Worm (Caenorhabditis elegans) whole organism, early embryonic: ENCODE data around the gene ZK185.5.
A peak's percentile ranks its signal among the peaks of the same experiment; 100 is the strongest.

Source experiments
- B0310.2 ChIP-seq: sonication (generic microtip); optimal IDR thresholded peaks from 2 replicates; lab custom pipeline; 2016; ENCODE audit warnings: mild to moderate bottlenecking, missing genetic modification characterization, missing compliant biosample characterization
- F13C5.2 ChIP-seq: sonication (generic microtip); optimal IDR thresholded peaks from 2 replicates; lab custom pipeline; 2017; ENCODE audit warnings: mild to moderate bottlenecking, missing genetic modification characterization, inconsistent platforms, missing compliant biosample characterization
- aly-1 ChIP-seq: sonication (generic microtip); optimal IDR thresholded peaks from 2 replicates; lab custom pipeline; 2016; ENCODE audit warnings: missing genetic modification characterization, missing compliant biosample characterization
- ama-1 ChIP-seq: fragments of 150-350 bp; optimal IDR thresholded peaks from 2 replicates; lab custom pipeline; 2014
- ceh-13 ChIP-seq: fragments of 200-800 bp; sonication (Bioruptor generic); optimal IDR thresholded peaks from 2 replicates; lab custom pipeline; 2018; ENCODE audit warnings: mild to moderate bottlenecking, missing genetic modification characterization, missing compliant biosample characterization
- ceh-36 ChIP-seq: sonication (generic microtip); optimal IDR thresholded peaks from 2 replicates; lab custom pipeline; 2016; ENCODE audit warnings: missing genetic modification characterization, inconsistent platforms, missing compliant biosample characterization
- ets-7 ChIP-seq: sonication (generic microtip); optimal IDR thresholded peaks from 2 replicates; lab custom pipeline; 2016; ENCODE audit warnings: missing genotype, missing genetic modification characterization, missing compliant biosample characterization
- flt-1 ChIP-seq: fragments of 200-800 bp; sonication (Bioruptor generic); IDR thresholded peaks from 2 replicates; pipeline ENCODE4 v1.3.6; 2022; ENCODE audit warnings: missing genetic modification characterization, missing compliant biosample characterization
- hmbx-1 ChIP-seq: sonication (generic microtip); optimal IDR thresholded peaks from 2 replicates; lab custom pipeline; 2016; ENCODE audit warnings: mild to moderate bottlenecking, missing genetic modification characterization, missing compliant biosample characterization
- hmg-4 ChIP-seq: fragments of 200-800 bp; sonication (Bioruptor generic); optimal IDR thresholded peaks from 2 replicates; lab custom pipeline; 2018; ENCODE audit warnings: mild to moderate bottlenecking, missing genetic modification characterization, missing compliant biosample characterization
- hnd-1 ChIP-seq: sonication (generic microtip); optimal IDR thresholded peaks from 2 replicates; lab custom pipeline; 2016; ENCODE audit warnings: missing genetic modification characterization, missing compliant biosample characterization
- pes-1 ChIP-seq: fragments of 200-800 bp; sonication (Bioruptor generic); IDR thresholded peaks from 2 replicates; pipeline ENCODE4 v1.3.6; 2022; ENCODE audit warnings: missing genetic modification reagents, missing genetic modification characterization, missing compliant biosample characterization
- scrt-1 ChIP-seq: fragments of 200-800 bp; sonication (Bioruptor generic); IDR thresholded peaks from 2 replicates; pipeline ENCODE4 v1.3.6; 2022; ENCODE audit warnings: missing genetic modification characterization, missing compliant biosample characterization
- sea-1 ChIP-seq: fragments of 200-800 bp; sonication (Bioruptor generic); conservative IDR thresholded peaks from 2 replicates; pipeline ENCODE4 v1.3.6; 2022; ENCODE audit warnings: missing genetic modification characterization, missing compliant biosample characterization
- tbx-11 ChIP-seq: fragments of 200-800 bp; sonication (Bioruptor generic); IDR thresholded peaks from 2 replicates; pipeline ENCODE4 v1.3.6; 2022; ENCODE audit warnings: missing genetic modification characterization, missing compliant biosample characterization
- tbx-37 ChIP-seq: fragments of 200-800 bp; sonication (Bioruptor generic); conservative IDR thresholded peaks from 2 replicates; pipeline ENCODE4 v1.3.6; 2022; ENCODE audit warnings: missing genetic modification reagents, missing genetic modification characterization, missing compliant biosample characterization
- tra-4 ChIP-seq: sonication (generic microtip); optimal IDR thresholded peaks from 2 replicates; lab custom pipeline; 2017; ENCODE audit warnings: missing genetic modification characterization, missing compliant biosample characterization

Gene ZK185.5

DNA sequence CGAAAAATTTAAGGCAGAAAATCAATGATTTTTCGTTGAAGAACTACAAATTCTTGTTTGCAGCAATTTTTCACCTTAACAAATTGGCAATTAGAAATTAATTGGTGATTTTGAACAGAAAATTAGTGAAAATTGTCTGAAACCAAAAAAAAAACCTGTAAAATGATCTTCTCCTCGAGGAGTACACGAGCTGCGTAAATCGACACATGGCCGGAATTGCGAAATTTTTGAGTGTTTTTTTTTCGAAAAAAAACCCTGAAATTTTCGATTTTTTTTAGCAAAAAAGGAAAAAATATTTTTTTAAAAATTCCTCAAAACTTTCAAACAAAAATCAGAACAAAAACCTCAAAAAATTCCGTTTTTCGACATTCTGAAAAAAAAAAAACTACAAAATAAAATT is 5.8 kb upstream of the ZK185.5 start:
- no peak for TF ChIP-seq ama-1 (lab: Kevin White, UChicago)
- TF ChIP-seq sea-1 (GFP tag; lab: Robert Waterston, UW): no peak
- no peak for TF ChIP-seq scrt-1 (GFP tag; lab: Robert Waterston, UW)
- no peak for TF ChIP-seq tra-4 (tag; lab: Kevin White, UChicago)
- TF ChIP-seq tbx-37: no peak
- no peak for TF ChIP-seq ceh-13 (GFP tag; lab: Kevin White, UChicago)
- TF ChIP-seq aly-1: no peak
- TF ChIP-seq hmbx-1 (tag; lab: Kevin White, UChicago): no peak
- no peak for TF ChIP-seq pes-1 (GFP tag; lab: Robert Waterston, UW)
- no peak for TF ChIP-seq hmg-4 (GFP tag; lab: Kevin White, UChicago)
- no peak for TF ChIP-seq ceh-36 (tag; lab: Kevin White, UChicago)
- TF ChIP-seq hnd-1: no peak
- no peak for TF ChIP-seq B0310.2 (tag; lab: Kevin White, UChicago)
- TF ChIP-seq F13C5.2: no peak

DNA sequence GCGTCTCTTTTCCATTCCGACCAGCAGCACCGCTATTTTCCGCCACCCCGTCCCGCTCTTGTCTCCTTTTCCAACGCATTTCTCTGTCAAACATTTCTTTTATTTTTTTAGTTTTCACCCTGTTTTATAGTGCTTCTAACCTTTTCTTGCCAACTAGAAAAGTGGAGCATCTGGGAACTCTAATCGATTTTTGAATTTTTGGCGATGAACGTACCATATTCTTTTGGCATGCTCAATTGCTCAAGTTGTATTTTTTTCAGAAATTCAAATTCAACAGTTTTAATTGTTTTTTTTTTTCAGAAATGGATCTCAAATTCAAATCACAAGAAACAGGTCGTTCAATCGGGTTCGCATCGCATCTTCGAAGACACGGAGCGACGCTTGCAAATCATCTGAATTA is 2.5 kb upstream of the ZK185.5 start, which contains the start of gene ZK185.1:
TSS of gene ZK185.1 (plus strand) at position 301 of the 400 bp plus-strand sequence.
- TF ChIP-seq F13C5.2: no peak
- peak; percentile 5 for TF ChIP-seq aly-1

DNA sequence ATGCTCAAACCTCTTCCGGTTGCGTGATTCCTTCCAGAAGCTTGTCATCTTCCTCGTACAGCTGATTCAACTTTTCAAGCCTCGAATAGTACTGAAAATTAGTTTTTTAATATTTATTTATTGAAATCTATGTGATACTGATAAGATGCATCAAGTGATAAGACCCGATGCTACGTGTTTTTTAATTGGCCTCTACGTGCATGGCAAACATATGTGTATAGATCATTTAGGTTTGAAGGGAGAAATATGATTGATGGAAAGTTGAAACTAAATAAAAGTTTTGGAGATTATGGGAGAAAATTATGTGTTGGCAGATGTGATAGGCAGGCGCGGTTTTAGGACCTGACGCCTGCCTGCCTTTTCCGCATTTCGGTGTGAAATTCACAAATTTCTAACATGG is 1.5 kb downstream of the ZK185.5 start:
- TF ChIP-seq ama-1 (lab: Kevin White, UChicago) (no peak), hnd-1 (no peak), ceh-13 (GFP tag; lab: Kevin White, UChicago) (no peak), hmg-4 (GFP tag; lab: Kevin White, UChicago) (no peak), hmbx-1 (tag; lab: Kevin White, UChicago) (no peak), flt-1 (GFP tag; lab: Robert Waterston, UW) (no peak), tbx-37 (no peak), scrt-1 (GFP tag; lab: Robert Waterston, UW) (no peak), ets-7 (tag; lab: Kevin White, UChicago) (no peak), F13C5.2 (no peak)

DNA sequence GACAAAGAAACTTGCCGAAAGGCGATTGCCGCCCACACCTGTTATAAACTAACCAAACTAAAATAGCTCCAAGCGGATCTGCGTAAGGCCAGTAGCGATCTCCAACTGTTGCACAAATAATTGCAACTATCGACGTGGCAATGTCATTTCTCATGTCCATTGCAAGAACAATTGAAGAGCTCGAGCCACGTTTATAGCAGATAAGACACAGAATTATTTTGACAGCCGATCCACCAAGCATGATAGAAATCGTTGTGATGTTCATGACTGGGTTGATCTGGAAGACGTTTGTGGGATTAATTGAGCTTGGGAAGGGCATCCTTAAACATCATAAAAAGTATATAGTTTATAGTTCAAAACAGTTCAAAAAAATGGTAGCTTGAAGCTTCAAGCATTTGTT is 2.7 kb downstream of the ZK185.5 start:
- TF ChIP-seq hmg-4 (GFP tag; lab: Kevin White, UChicago): no peak
- TF ChIP-seq tra-4 (tag; lab: Kevin White, UChicago): no peak
- no peak for TF ChIP-seq ama-1 (lab: Kevin White, UChicago)
- TF ChIP-seq sea-1 (GFP tag; lab: Robert Waterston, UW): no peak
- no peak for TF ChIP-seq F13C5.2
- TF ChIP-seq tbx-11: no peak
- TF ChIP-seq B0310.2 (tag; lab: Kevin White, UChicago): no peak
- no peak for TF ChIP-seq ceh-13 (GFP tag; lab: Kevin White, UChicago)
- TF ChIP-seq flt-1 (GFP tag; lab: Robert Waterston, UW): no peak
- no peak for TF ChIP-seq ceh-36 (tag; lab: Kevin White, UChicago)
- no peak for TF ChIP-seq hmbx-1 (tag; lab: Kevin White, UChicago)
- no peak for TF ChIP-seq scrt-1 (GFP tag; lab: Robert Waterston, UW)
- TF ChIP-seq ets-7 (tag; lab: Kevin White, UChicago): no peak
- no peak for TF ChIP-seq aly-1
- TF ChIP-seq hnd-1: no peak

DNA sequence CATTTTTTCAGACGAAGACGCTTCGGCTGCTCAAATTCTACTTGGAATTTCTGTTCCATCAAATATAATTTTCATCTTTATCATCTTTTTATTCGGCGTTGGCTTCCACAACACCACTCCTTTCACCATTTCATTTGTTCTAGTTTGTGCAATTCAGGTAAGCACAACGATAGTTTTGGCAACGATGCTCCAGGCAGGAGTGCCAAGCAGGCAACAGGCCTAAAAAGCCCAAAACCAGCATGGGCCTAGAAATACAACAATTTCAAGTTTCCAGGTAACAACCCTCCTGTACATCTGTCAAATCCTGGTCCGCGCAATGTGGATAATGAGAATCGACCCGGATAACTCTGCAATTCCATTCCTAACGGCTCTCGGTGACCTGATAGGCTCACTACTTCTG is 4.5 kb downstream of the ZK185.5 start:
- TF ChIP-seq B0310.2 (tag; lab: Kevin White, UChicago) (no peak), sea-1 (GFP tag; lab: Robert Waterston, UW) (no peak), F13C5.2 (no peak), tra-4 (tag; lab: Kevin White, UChicago) (no peak), pes-1 (GFP tag; lab: Robert Waterston, UW) (no peak), ama-1 (lab: Kevin White, UChicago) (no peak), hnd-1 (no peak), ceh-13 (GFP tag; lab: Kevin White, UChicago) (no peak), hmbx-1 (tag; lab: Kevin White, UChicago) (no peak), flt-1 (GFP tag; lab: Robert Waterston, UW) (no peak), ets-7 (tag; lab: Kevin White, UChicago) (no peak), tbx-37 (no peak), tbx-11 (no peak), ceh-36 (tag; lab: Kevin White, UChicago) (no peak), hmg-4 (GFP tag; lab: Kevin White, UChicago) (no peak), aly-1 (no peak), scrt-1 (GFP tag; lab: Robert Waterston, UW) (no peak)

DNA sequence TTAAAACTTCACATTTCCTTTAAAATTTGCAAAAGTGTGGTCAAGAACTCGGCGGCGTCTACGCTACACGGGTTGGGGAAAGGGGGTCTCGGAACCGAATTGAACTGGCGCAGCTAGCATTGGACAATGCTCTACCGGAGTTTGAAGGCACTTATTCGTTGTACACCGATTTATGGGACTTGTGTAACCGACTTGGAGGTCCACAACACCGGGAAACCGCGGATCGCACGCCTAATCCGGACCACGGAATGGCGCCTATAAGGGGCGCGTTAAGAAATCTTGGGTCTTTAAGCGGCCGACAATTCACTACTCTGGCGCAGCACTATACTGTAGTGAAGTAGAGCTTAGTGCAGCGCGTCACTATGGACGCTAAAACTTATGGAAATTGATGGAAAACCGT is 7.0 kb downstream of the ZK185.5 start:
- no peak for TF ChIP-seq tbx-37
- no peak for TF ChIP-seq ets-7 (tag; lab: Kevin White, UChicago)
- TF ChIP-seq flt-1 (GFP tag; lab: Robert Waterston, UW): no peak
- no peak for TF ChIP-seq pes-1 (GFP tag; lab: Robert Waterston, UW)
- TF ChIP-seq ceh-36 (tag; lab: Kevin White, UChicago): no peak
- TF ChIP-seq hnd-1: no peak
- TF ChIP-seq tra-4 (tag; lab: Kevin White, UChicago): no peak
- TF ChIP-seq B0310.2 (tag; lab: Kevin White, UChicago): no peak
- no peak for TF ChIP-seq ceh-13 (GFP tag; lab: Kevin White, UChicago)
- no peak for TF ChIP-seq ama-1 (lab: Kevin White, UChicago)
- no peak for TF ChIP-seq hmg-4 (GFP tag; lab: Kevin White, UChicago)
- TF ChIP-seq aly-1: no peak
- TF ChIP-seq hmbx-1 (tag; lab: Kevin White, UChicago): no peak
- TF ChIP-seq F13C5.2: no peak

DNA sequence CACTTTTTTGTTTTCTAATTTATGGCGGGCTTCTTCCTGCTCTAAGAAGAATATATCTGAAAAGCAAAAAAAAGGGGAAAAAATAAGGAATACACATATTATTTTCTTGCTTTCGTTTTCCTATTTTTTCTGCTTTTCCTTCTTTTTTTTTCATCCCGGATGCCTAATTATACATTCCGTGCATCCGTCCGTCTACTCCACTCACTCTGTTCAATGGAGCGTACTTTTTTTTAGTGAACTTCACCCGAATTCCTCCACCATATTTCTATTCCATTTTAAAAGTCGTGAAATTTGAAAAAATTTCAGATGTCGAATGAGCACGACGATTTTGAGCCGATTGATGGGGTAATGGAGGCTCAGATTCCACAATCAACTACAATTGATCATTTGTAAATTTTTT is 9.5 kb downstream of the ZK185.5 start, which contains the start of gene ZK185.2:
TSS of gene ZK185.2 (plus strand) at position 301 of the 400 bp plus-strand sequence.
- TF ChIP-seq hmbx-1 (tag; lab: Kevin White, UChicago): no peak

DNA sequence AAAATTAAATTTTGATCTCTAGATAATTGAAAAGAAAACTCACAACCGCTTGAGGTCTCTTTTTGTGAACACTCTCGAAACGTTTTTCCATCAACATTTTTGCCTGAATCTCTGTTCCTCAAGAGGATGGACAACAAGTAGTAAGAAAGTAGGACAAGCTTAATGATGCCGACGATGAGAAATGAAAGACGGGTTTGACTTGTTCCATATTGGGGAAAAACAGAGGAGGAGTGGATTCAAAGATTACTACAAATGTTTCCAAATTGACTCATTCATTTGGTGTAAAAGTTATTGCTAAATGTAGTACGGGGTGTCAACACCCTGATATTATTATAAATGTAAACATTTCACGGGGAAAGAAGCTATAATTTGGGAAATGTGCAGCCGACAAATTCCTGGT is 12.7 kb downstream of the ZK185.5 start, which contains the start of gene ZK185.4:
TSS of gene ZK185.4 (minus strand) at position 101 of the 400 bp plus-strand sequence.
- TF ChIP-seq hmbx-1 (tag; lab: Kevin White, UChicago) (no peak), pes-1 (GFP tag; lab: Robert Waterston, UW) (no peak), F13C5.2 (no peak)
